Worm (Caenorhabditis elegans): Measurements from ENCODE around the gene irld-49.
A peak's percentile ranks its signal among the peaks of the same experiment; 100 is the strongest.

DNA sequence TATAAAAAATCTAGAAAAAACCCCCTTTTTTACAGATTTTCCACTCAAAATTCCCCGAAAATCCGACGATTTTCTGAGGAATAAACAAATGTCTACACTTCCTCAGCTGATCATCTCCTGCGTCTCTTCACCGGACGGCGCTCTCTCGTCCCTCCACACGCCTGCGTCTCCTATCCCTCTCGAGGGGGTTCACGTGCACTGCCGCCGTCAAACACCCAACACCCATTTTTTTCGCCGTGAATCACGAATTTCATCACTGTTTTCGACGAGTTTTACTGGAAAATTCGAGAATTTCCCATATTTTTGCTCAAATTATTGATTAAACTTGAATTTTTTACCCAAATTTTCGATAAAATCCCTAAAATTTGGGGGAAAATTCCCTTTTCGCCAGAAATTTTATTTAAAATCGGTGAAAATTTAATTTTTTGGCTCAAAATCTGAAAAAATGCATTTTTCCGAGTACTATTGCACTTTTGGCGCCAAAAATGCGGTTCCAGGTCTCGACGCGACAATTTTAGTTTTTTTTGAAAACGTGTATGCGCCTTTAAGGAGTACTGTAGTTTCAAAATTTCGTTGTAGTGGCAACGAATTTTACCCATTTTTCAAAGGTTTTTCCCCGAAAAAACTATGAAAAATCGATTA lies 23.0 kb upstream of the irld-49 start:
- TF ChIP-seq ceh-27 (GFP tag; optimal IDR thresholded peaks at IDR 0.05) (peak; percentile 46), lin-26 (GFP tag; IDR thresholded peaks at IDR 0.05) (0 out of 2 replicates have a peak, but pooled peaks have one; percentile 67)
